Worm (Caenorhabditis elegans) whole organism, mixed stage, embryonic: ENCODE measurements around the gene ZC155.4.

Experiments
- lin-13 ChIP-seq: fragments of 150-350 bp; optimal IDR thresholded peaks from 2 replicates; lab custom pipeline; 2014; ENCODE audit warnings: missing biosample characterization, missing genetic modification characterization
- lsy-2 ChIP-seq: fragments of 150-350 bp; optimal IDR thresholded peaks from 2 replicates; lab custom pipeline; 2014; ENCODE audit warnings: missing biosample characterization, missing genetic modification characterization
- mep-1 ChIP-seq: fragments of 150-350 bp; optimal IDR thresholded peaks from 2 replicates; lab custom pipeline; 2017; ENCODE audit warnings: missing biosample characterization, missing genetic modification reagents, missing genetic modification characterization, inconsistent platforms
- nhr-237 ChIP-seq: fragments of 150-350 bp; optimal IDR thresholded peaks from 2 replicates; lab custom pipeline; 2014; ENCODE audit warnings: missing biosample characterization, missing genetic modification characterization
- nhr-28 ChIP-seq: fragments of 150-350 bp; optimal IDR thresholded peaks from 2 replicates; lab custom pipeline; 2014; ENCODE audit warnings: missing biosample characterization, missing genetic modification characterization
- pha-4 ChIP-seq: fragments of 150-350 bp; optimal IDR thresholded peaks from 2 replicates; lab custom pipeline; 2018; ENCODE audit warnings: missing biosample characterization, missing genetic modification reagents, missing genetic modification characterization
- snpc-4 ChIP-seq: fragments of 150-350 bp; optimal IDR thresholded peaks from 2 replicates; lab custom pipeline; 2014; ENCODE audit warnings: missing biosample characterization, missing genetic modification characterization
- unc-62 ChIP-seq: fragments of 150-350 bp; optimal IDR thresholded peaks from 2 replicates; lab custom pipeline; 2014; ENCODE audit warnings: missing biosample characterization, missing genetic modification reagents, missing genetic modification characterization
- zip-8 ChIP-seq: fragments of 150-350 bp; optimal IDR thresholded peaks from 2 replicates; lab custom pipeline; 2014; ENCODE audit warnings: missing biosample characterization, missing genetic modification characterization
- ztf-11 ChIP-seq: fragments of 150-350 bp; optimal IDR thresholded peaks from 2 replicates; lab custom pipeline; 2014; ENCODE audit warnings: missing biosample characterization, missing genetic modification characterization

DNA sequence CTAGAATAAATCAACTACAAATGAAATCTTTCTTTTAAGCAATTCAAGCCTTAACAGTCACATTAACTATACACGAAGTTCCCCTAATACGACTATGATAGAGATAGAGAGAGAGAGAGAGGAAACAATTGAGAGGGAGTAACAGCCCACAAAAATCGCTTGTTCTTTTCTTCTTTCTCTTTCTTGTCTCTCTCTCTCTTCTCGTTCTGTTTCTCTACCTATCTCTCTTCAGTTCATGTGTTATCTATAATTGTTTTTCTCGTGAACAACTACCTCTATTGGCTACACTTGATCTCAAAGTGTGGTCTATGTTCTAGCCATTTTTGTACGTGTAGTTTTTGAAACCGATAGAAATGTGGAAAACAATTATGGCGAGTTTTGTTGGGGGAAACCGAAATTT lies 12.6 kb downstream of the ZC155.4 start:
- peak; percentile 1 for TF ChIP-seq nhr-237 (tag; lab: Kevin White, UChicago)
- no peak for TF ChIP-seq snpc-4 (tag; lab: Kevin White, UChicago)
- TF ChIP-seq nhr-28 (tag; lab: Kevin White, UChicago), result peak; percentile 18
- TF ChIP-seq ztf-11 (tag; lab: Kevin White, UChicago), result no peak
- no peak for TF ChIP-seq unc-62 (GFP tag; lab: Kevin White, UChicago)
- TF ChIP-seq lsy-2 (tag; lab: Kevin White, UChicago), result no peak
- no peak for TF ChIP-seq zip-8 (tag; lab: Kevin White, UChicago)
- no peak for TF ChIP-seq lin-13 (tag; lab: Kevin White, UChicago)
- TF ChIP-seq pha-4, result no peak
- TF ChIP-seq mep-1 (tag; lab: Kevin White, UChicago), result no peak
